Worm (Caenorhabditis elegans): ENCODE measurements around the gene tcer-1.
A peak's percentile ranks its signal among the peaks of the same experiment; 100 is the strongest.

- TF ChIP-seq hlh-30 (tag; optimal IDR thresholded peaks at IDR 0.05; ENCODE audit: insufficient read depth), result peak; percentile 85
- no peak for TF ChIP-seq nhr-76 (tag; optimal IDR thresholded peaks at IDR 0.05)
- TF ChIP-seq lir-3 (tag; optimal IDR thresholded peaks at IDR 0.05), result no peak
These were observed 9.4 kb upstream of the tcer-1 start for ce11 chrII:7059274-7059757.

Measured in whole organism, L4 larva.